Worm (Caenorhabditis elegans): ENCODE measurements around the gene cutl-17.
A peak's percentile ranks its signal among the peaks of the same experiment; 100 is the strongest.

cutl-17 gene

ce11 chrIV:9469293-9469692 lies 12.0 kb upstream of the cutl-17 start:
- TF ChIP-seq lin-13 (GFP tag; optimal IDR thresholded peaks at IDR 0.05) = no peak
- TF ChIP-seq zip-4 (GFP tag; optimal IDR thresholded peaks at IDR 0.05) = no peak
- peak; percentile 79 for TF ChIP-seq pax-3 (tag; optimal IDR thresholded peaks at IDR 0.05)
- TF ChIP-seq ama-1 (optimal IDR thresholded peaks at IDR 0.05) = no peak
- TF ChIP-seq mef-2 (tag; optimal IDR thresholded peaks at IDR 0.05) = no peak
- no peak for TF ChIP-seq nhr-19 (GFP tag; conservative IDR thresholded peaks at IDR 0.05)
- TF ChIP-seq hlh-4 (tag; optimal IDR thresholded peaks at IDR 0.05) = no peak
- TF ChIP-seq nhr-47 (tag; optimal IDR thresholded peaks at IDR 0.05) = peak; percentile 35
- no peak for TF ChIP-seq zag-1 (tag; optimal IDR thresholded peaks at IDR 0.05)
- no peak for TF ChIP-seq irx-1 (tag; optimal IDR thresholded peaks at IDR 0.05)
- no peak for TF ChIP-seq mdl-1 (tag; optimal IDR thresholded peaks at IDR 0.05)
- no peak for TF ChIP-seq ceh-88 (GFP tag; IDR thresholded peaks at IDR 0.05)
- TF ChIP-seq sox-4 (tag; optimal IDR thresholded peaks at IDR 0.05) = peak; percentile 74
- no peak for TF ChIP-seq nhr-20 (tag; optimal IDR thresholded peaks at IDR 0.05)
- TF ChIP-seq lin-39 (tag; optimal IDR thresholded peaks at IDR 0.05) = no peak
- TF ChIP-seq rnt-1 (tag; optimal IDR thresholded peaks at IDR 0.05) = no peak
- no peak for TF ChIP-seq swsn-7 (tag; optimal IDR thresholded peaks at IDR 0.05)
- TF ChIP-seq aha-1 (tag; optimal IDR thresholded peaks at IDR 0.05) = no peak
- no peak for TF ChIP-seq xbp-1 (tag; optimal IDR thresholded peaks at IDR 0.05)
- peak; percentile 98 for TF ChIP-seq dsc-1 (tag; optimal IDR thresholded peaks at IDR 0.05)
- TF ChIP-seq lin-35 (GFP tag; optimal IDR thresholded peaks at IDR 0.05) = no peak
- peak; percentile 57 for TF ChIP-seq fkh-8 (tag; optimal IDR thresholded peaks at IDR 0.05)
- no peak for TF ChIP-seq unc-130 (tag; optimal IDR thresholded peaks at IDR 0.05)
- TF ChIP-seq ztf-11 (tag; optimal IDR thresholded peaks at IDR 0.05) = no peak
- no peak for TF ChIP-seq unc-62 (GFP tag; optimal IDR thresholded peaks at IDR 0.05)
- TF ChIP-seq ceh-8 (GFP tag; optimal IDR thresholded peaks at IDR 0.05) = peak; percentile 24
- TF ChIP-seq grh-1 (GFP tag; IDR thresholded peaks at IDR 0.05) = no peak
- no peak for TF ChIP-seq lir-3 (tag; optimal IDR thresholded peaks at IDR 0.05; ENCODE audit: poor library complexity)
- TF ChIP-seq tlp-1 (tag; optimal IDR thresholded peaks at IDR 0.05) = no peak
- no peak for TF ChIP-seq mep-1 (tag; optimal IDR thresholded peaks at IDR 0.05)
- TF ChIP-seq hlh-17 (GFP tag; optimal IDR thresholded peaks at IDR 0.05; ENCODE audit: borderline replicate concordance) = no peak
- no peak for TF ChIP-seq fos-1 (tag; optimal IDR thresholded peaks at IDR 0.05)
- TF ChIP-seq sup-37 (GFP tag; optimal IDR thresholded peaks at IDR 0.05) = no peak

ce11 chrIV:9467418-9467817 lies 10.1 kb upstream of the cutl-17 start, which contains the start of gene F38E11.6:
Gene F38E11.6 (minus strand): TSS chrIV:9467518.
- peak; percentile 16 for TF ChIP-seq fkh-8 (tag; optimal IDR thresholded peaks at IDR 0.05)
- TF ChIP-seq nhr-84 (tag; optimal IDR thresholded peaks at IDR 0.05) = no peak

ce11 chrIV:9464345-9464783 lies 7.1 kb upstream of the cutl-17 start:
- peak; percentile 17 for TF ChIP-seq lin-39 (tag; optimal IDR thresholded peaks at IDR 0.05)
- TF ChIP-seq nhr-85 (tag) = peak; percentile 71
- TF ChIP-seq egl-13 (tag; optimal IDR thresholded peaks at IDR 0.05) = no peak
- TF ChIP-seq pax-3 (tag; optimal IDR thresholded peaks at IDR 0.05) = no peak
- TF ChIP-seq lin-14 (GFP tag; optimal IDR thresholded peaks at IDR 0.05) = peak; percentile 20
- TF ChIP-seq C16A3.4 (tag; optimal IDR thresholded peaks at IDR 0.05) = no peak
- TF ChIP-seq dsc-1 (tag; optimal IDR thresholded peaks at IDR 0.05) = peak; percentile 21
- TF ChIP-seq nhr-71 (tag; optimal IDR thresholded peaks at IDR 0.05) = peak; percentile 47
- peak; percentile 5 for TF ChIP-seq ama-1 (optimal IDR thresholded peaks at IDR 0.05)
- no peak for TF ChIP-seq unc-62 (GFP tag; optimal IDR thresholded peaks at IDR 0.05)
- peak; percentile 30; the same call in 1 of the 2 replicates for TF ChIP-seq nhr-19 (GFP tag; conservative IDR thresholded peaks at IDR 0.05)
- TF ChIP-seq nhr-47 (tag; optimal IDR thresholded peaks at IDR 0.05) = peak; percentile 9
- no peak for TF ChIP-seq tlp-1 (tag; optimal IDR thresholded peaks at IDR 0.05)
- no peak for TF ChIP-seq ets-5 (GFP tag; IDR thresholded peaks at IDR 0.05)
- no peak for TF ChIP-seq ces-1 (GFP tag; optimal IDR thresholded peaks at IDR 0.05)
- no peak for TF ChIP-seq fkh-8 (tag; optimal IDR thresholded peaks at IDR 0.05)
- TF ChIP-seq unc-130 (tag; optimal IDR thresholded peaks at IDR 0.05) = no peak
- no peak for TF ChIP-seq efl-1 (optimal IDR thresholded peaks at IDR 0.05)
- TF ChIP-seq efl-1 (GFP tag; optimal IDR thresholded peaks at IDR 0.05 in 1 of 2) = peak in 1 of 2 experiments; percentile 58
- no peak for TF ChIP-seq grh-1 (GFP tag; IDR thresholded peaks at IDR 0.05)
- TF ChIP-seq Y116A8C.19 (tag; optimal IDR thresholded peaks at IDR 0.05; ENCODE audit: borderline replicate concordance) = no peak
- TF ChIP-seq lin-15B (tag; optimal IDR thresholded peaks at IDR 0.05) = no peak
- peak; percentile 90 for TF ChIP-seq snpc-4 (tag; optimal IDR thresholded peaks at IDR 0.05)
- TF ChIP-seq ceh-8 (GFP tag; optimal IDR thresholded peaks at IDR 0.05) = no peak
- TF ChIP-seq nhr-28 (tag; optimal IDR thresholded peaks at IDR 0.05) = no peak

Measured in whole organism, L1 larva.